Fruit fly (Drosophila melanogaster): ENCODE results near the gene colt.
A peak's percentile ranks its signal among the peaks of the same experiment; 100 is the strongest.

The colt gene

DNA sequence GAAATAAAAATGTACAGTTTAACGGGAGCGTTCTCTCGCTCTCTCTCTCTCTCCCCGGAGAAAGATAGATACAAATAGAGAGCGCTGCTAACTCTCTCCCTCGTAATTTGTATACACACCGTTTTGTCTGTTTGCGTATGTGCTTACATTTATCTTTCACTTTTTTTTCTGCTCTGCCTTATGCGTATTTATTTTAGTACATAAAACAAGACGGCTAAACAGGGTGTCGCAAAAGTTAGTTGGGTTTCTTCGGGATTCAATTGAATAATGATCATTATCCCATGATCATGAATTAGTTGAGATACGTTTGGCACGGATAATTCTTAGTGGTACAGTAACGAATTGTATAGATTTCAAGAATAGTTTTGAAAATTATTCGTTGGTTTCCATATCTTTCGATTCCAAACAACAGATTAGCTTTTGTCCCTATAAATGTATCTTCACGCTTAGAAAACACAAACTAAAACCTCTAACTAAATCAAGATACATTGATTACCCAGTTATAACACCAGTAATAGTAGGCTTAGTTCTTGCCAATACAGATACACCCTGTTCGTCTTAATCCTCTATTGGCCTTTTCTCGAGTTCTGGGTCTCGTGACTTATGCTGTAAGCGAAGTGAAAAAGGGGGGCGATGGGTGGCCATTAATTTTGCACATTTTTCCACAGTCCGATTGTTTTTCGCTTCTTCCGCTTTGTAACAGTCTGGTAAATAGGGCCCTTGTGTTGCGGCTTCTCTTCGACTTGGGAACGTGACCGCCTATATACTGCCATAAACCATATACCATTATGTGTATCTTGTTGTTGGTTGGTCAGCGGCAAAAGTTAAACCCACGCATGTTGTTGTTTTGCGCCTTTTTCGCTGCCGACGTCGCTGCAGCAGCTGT is 15.2 kb downstream of the colt start (continued):
- no peak for TF ChIP-seq CG4617 (GFP tag; optimal IDR thresholded peaks at IDR 0.05; ENCODE audit: borderline replicate concordance)
- no peak for TF ChIP-seq CG13287 (GFP tag; IDR thresholded peaks at IDR 0.05; ENCODE audit: partially characterized antibody)
- peak; percentile 8 for TF ChIP-seq jing (GFP tag; optimal IDR thresholded peaks at IDR 0.05)
- no peak for TF ChIP-seq gfzf (GFP tag; optimal IDR thresholded peaks at IDR 0.05)
- peak; percentile 76 for TF ChIP-seq az2 (GFP tag; optimal IDR thresholded peaks at IDR 0.05)
- TF ChIP-seq Lpt (GFP tag; optimal IDR thresholded peaks at IDR 0.05), result no peak
- TF ChIP-seq CG7839 (tag; optimal IDR thresholded peaks at IDR 0.05), result peak; percentile 83
- no peak for TF ChIP-seq peb (GFP tag; IDR thresholded peaks at IDR 0.05)
- peak in 1 of 2 experiments; percentile 10 for TF ChIP-seq crp (GFP tag; optimal IDR thresholded peaks at IDR 0.05)
- no peak for TF ChIP-seq mld (GFP tag; IDR thresholded peaks at IDR 0.05; ENCODE audit: partially characterized antibody)
- TF ChIP-seq CG1792 (GFP tag; optimal IDR thresholded peaks at IDR 0.05), result peak; percentile 59
- peak; percentile 76 for TF ChIP-seq scrt (GFP tag; optimal IDR thresholded peaks at IDR 0.05)
- TF ChIP-seq CG6683 (GFP tag; optimal IDR thresholded peaks at IDR 0.05), result peak; percentile 75
- TF ChIP-seq wek (GFP tag; optimal IDR thresholded peaks at IDR 0.05), result peak; percentile 89
- TF ChIP-seq nerfin-1 (tag; optimal IDR thresholded peaks at IDR 0.05), result peak; percentile 70
- TF ChIP-seq B-H1 (GFP tag; IDR thresholded peaks at IDR 0.05), result no peak
- no peak for TF ChIP-seq CG4404 (GFP tag; IDR thresholded peaks at IDR 0.05)
- TF ChIP-seq her (GFP tag; optimal IDR thresholded peaks at IDR 0.05), result peak; percentile 74
- peak; percentile 94 for TF ChIP-seq Ets65A (GFP tag)
- TF ChIP-seq CG6272 (GFP tag; IDR thresholded peaks at IDR 0.05), result no peak
- TF ChIP-seq CG31441 (GFP tag; IDR thresholded peaks at IDR 0.05), result no peak
- TF ChIP-seq Sin3A (optimal IDR thresholded peaks at IDR 0.05), result no peak
- TF ChIP-seq CG8359 (GFP tag; optimal IDR thresholded peaks at IDR 0.05; ENCODE audit: borderline replicate concordance), result peak; percentile 74
- TF ChIP-seq CG8478 (optimal IDR thresholded peaks at IDR 0.05), result no peak
- peak; percentile 86 for TF ChIP-seq CG30403 (GFP tag; optimal IDR thresholded peaks at IDR 0.05)
- TF ChIP-seq CG7556 (GFP tag; optimal IDR thresholded peaks at IDR 0.05), result peak; percentile 94
- TF ChIP-seq CG12942 (GFP tag; optimal IDR thresholded peaks at IDR 0.05), result peak; percentile 43
- TF ChIP-seq Vsx1 (GFP tag; optimal IDR thresholded peaks at IDR 0.05), result peak; percentile 88
- TF ChIP-seq CG7987 (GFP tag; optimal IDR thresholded peaks at IDR 0.05), result peak; percentile 75
- TF ChIP-seq lab (GFP tag; optimal IDR thresholded peaks at IDR 0.05), result peak; percentile 90
- no peak for TF ChIP-seq Tbp (GFP tag; optimal IDR thresholded peaks at IDR 0.05)
- TF ChIP-seq trem (tag; optimal IDR thresholded peaks at IDR 0.05), result peak; percentile 67
- no peak for TF ChIP-seq chm (GFP tag; IDR thresholded peaks at IDR 0.05)
- peak; percentile 88 for TF ChIP-seq HHEX (GFP tag; optimal IDR thresholded peaks at IDR 0.05)
- TF ChIP-seq CG18619 (GFP tag; optimal IDR thresholded peaks at IDR 0.05), result peak; percentile 83
- no peak for TF ChIP-seq Nf-YA (GFP tag; IDR thresholded peaks at IDR 0.05)
- TF ChIP-seq CG1024 (GFP tag; IDR thresholded peaks at IDR 0.05), result no peak
- peak; percentile 56 for TF ChIP-seq pnt (GFP tag; optimal IDR thresholded peaks at IDR 0.05)
- TF ChIP-seq CG33557 (GFP tag; optimal IDR thresholded peaks at IDR 0.05), result peak; percentile 77
- peak; percentile 80 for TF ChIP-seq CG15269 (tag; optimal IDR thresholded peaks at IDR 0.05)
- TF ChIP-seq CG11560 (tag; IDR thresholded peaks at IDR 0.05), result no peak
- peak; percentile 86 for TF ChIP-seq Hmr (GFP tag; optimal IDR thresholded peaks at IDR 0.05)
- TF ChIP-seq CG6765 (GFP tag; optimal IDR thresholded peaks at IDR 0.05), result peak; percentile 90
- TF ChIP-seq dimm (GFP tag; IDR thresholded peaks at IDR 0.05), result no peak
- peak; percentile 89 for TF ChIP-seq CG6254 (GFP tag; optimal IDR thresholded peaks at IDR 0.05)
- TF ChIP-seq tap (tag; optimal IDR thresholded peaks at IDR 0.05), result peak; percentile 87
- TF ChIP-seq yki (optimal IDR thresholded peaks at IDR 0.05), result peak; percentile 90
- peak; percentile 59 for TF ChIP-seq CG14965 (GFP tag; optimal IDR thresholded peaks at IDR 0.05; ENCODE audit: borderline replicate concordance)
- peak; percentile 47 for TF ChIP-seq Hey (tag; optimal IDR thresholded peaks at IDR 0.05)
